Worm (Caenorhabditis elegans) whole organism, young adult: Measurements from ENCODE around the gene ZK896.1.

Experiments
- nhr-90 ChIP-seq: sonication (generic microtip); optimal IDR thresholded peaks from 2 replicates; lab custom pipeline; 2016; ENCODE audit warnings: missing genotype, mild to moderate bottlenecking, missing genetic modification characterization, missing compliant biosample characterization
- pha-4 ChIP-seq: fragments of 150-350 bp; sonication (generic microtip); optimal IDR thresholded peaks from 2 replicates; lab custom pipeline; 2014; ENCODE audit warnings: missing biosample characterization, missing genetic modification reagents, missing genetic modification characterization
- ztf-26 ChIP-seq: sonication (generic microtip); optimal IDR thresholded peaks from 2 replicates; lab custom pipeline; 2017; ENCODE audit warnings: missing genetic modification characterization, missing compliant biosample characterization

DNA sequence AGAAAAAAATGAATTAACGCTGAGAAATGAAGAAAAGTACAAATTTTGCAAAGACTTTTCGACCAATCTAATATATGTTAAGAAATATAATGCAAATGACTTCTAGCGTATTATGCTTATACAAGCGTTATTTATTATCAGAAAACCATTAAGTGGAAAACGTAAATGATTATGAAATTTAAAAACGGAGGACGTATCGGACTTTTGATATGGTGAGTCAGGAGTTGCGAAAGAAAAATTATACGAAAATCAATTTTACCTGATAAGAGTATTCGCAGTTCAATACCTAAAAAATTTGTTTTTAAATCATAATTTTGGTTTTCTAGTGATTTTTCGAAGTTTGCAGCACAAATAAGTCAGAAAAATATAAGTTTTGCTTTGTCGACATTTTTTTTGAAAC is 1.4 kb upstream of the ZK896.1 start:
- TF ChIP-seq ztf-26 (tag; lab: Kevin White, UChicago) (no peak), pha-4 (tag; lab: Kevin White, UChicago) (no peak), nhr-90 (tag; lab: Kevin White, UChicago) (no peak)
